Worm (Caenorhabditis elegans) whole organism, L2 larva: ENCODE measurements around the gene C01G10.5.

Experiments
- aly-2 ChIP-seq: fragments of 150-350 bp; optimal IDR thresholded peaks from 2 replicates; lab custom pipeline; 2014; ENCODE audit warnings: missing biosample characterization, missing genetic modification characterization
- ama-1 ChIP-seq: fragments of 150-350 bp; optimal IDR thresholded peaks from 2 replicates; lab custom pipeline; 2018; ENCODE audit warnings: inconsistent platforms
- elt-1 ChIP-seq: fragments of 150-350 bp; optimal IDR thresholded peaks from 2 replicates; lab custom pipeline; 2014; ENCODE audit warnings: missing biosample characterization, missing genetic modification characterization
- elt-3 ChIP-seq: sonication (generic microtip); optimal IDR thresholded peaks from 2 replicates; lab custom pipeline; 2017; ENCODE audit warnings: missing biosample characterization, missing genetic modification characterization
- mbf-1 ChIP-seq: sonication (generic microtip); optimal IDR thresholded peaks from 2 replicates; lab custom pipeline; 2017; ENCODE audit warnings: missing biosample characterization, missing genetic modification characterization
- nhr-12 ChIP-seq: fragments of 150-350 bp; optimal IDR thresholded peaks from 2 replicates; lab custom pipeline; 2014; ENCODE audit warnings: missing biosample characterization, missing genetic modification characterization
- nhr-6 ChIP-seq: fragments of 150-350 bp; optimal IDR thresholded peaks from 2 replicates; lab custom pipeline; 2014; ENCODE audit warnings: missing biosample characterization, missing genetic modification characterization
- peb-1 ChIP-seq: fragments of 150-350 bp; optimal IDR thresholded peaks from 2 replicates; lab custom pipeline; 2014; ENCODE audit warnings: missing biosample characterization, missing genetic modification characterization
- unc-55 ChIP-seq: fragments of 150-350 bp; sonication (generic microtip); optimal IDR thresholded peaks from 3 replicates; lab custom pipeline; 2014; ENCODE audit warnings: missing biosample characterization, missing genetic modification reagents, missing genetic modification characterization
- unc-62 ChIP-seq: fragments of 150-350 bp; optimal IDR thresholded peaks from 2 replicates; lab custom pipeline; 2014; ENCODE audit warnings: missing biosample characterization, missing genetic modification reagents, missing genetic modification characterization
- ztf-11 ChIP-seq: sonication (generic microtip); optimal IDR thresholded peaks from 2 replicates; lab custom pipeline; 2017; ENCODE audit warnings: missing biosample characterization, missing genetic modification characterization

ce11 chrV:15111660-15112059 is 22.3 kb upstream of the C01G10.5 start, which contains the start of gene T01G5.7:
- TF ChIP-seq ztf-11 (tag; lab: Kevin White, UChicago) (no peak), elt-1 (no peak), ama-1 (no peak), unc-55 (GFP tag; lab: Kevin White, UChicago) (no peak), unc-62 (GFP tag; lab: Kevin White, UChicago) (no peak), nhr-12 (no peak), peb-1 (no peak), mbf-1 (tag; lab: Kevin White, UChicago) (no peak), aly-2 (tag; lab: Kevin White, UChicago) (no peak), nhr-6 (tag; lab: Kevin White, UChicago) (no peak), elt-3 (no peak)
